Worm (Caenorhabditis elegans) whole organism, early embryonic: ENCODE data around the gene fipr-21.

Experiments used
- ama-1 ChIP-seq: fragments of 150-350 bp; optimal IDR thresholded peaks from 2 replicates; lab custom pipeline; 2014
- ceh-13 ChIP-seq: fragments of 200-800 bp; sonication (Bioruptor generic); optimal IDR thresholded peaks from 2 replicates; lab custom pipeline; 2018; ENCODE audit warnings: mild to moderate bottlenecking, missing genetic modification characterization, missing compliant biosample characterization
- ceh-36 ChIP-seq: sonication (generic microtip); optimal IDR thresholded peaks from 2 replicates; lab custom pipeline; 2016; ENCODE audit warnings: missing genetic modification characterization, inconsistent platforms, missing compliant biosample characterization
- ets-7 ChIP-seq: sonication (generic microtip); optimal IDR thresholded peaks from 2 replicates; lab custom pipeline; 2016; ENCODE audit warnings: missing genotype, missing genetic modification characterization, missing compliant biosample characterization
- flt-1 ChIP-seq: fragments of 200-800 bp; sonication (Bioruptor generic); IDR thresholded peaks from 2 replicates; pipeline ENCODE4 v1.3.6; 2022; ENCODE audit warnings: missing genetic modification characterization, missing compliant biosample characterization
- hmg-4 ChIP-seq: fragments of 200-800 bp; sonication (Bioruptor generic); optimal IDR thresholded peaks from 2 replicates; lab custom pipeline; 2018; ENCODE audit warnings: mild to moderate bottlenecking, missing genetic modification characterization, missing compliant biosample characterization
- hnd-1 ChIP-seq: sonication (generic microtip); optimal IDR thresholded peaks from 2 replicates; lab custom pipeline; 2016; ENCODE audit warnings: missing genetic modification characterization, missing compliant biosample characterization
- pes-1 ChIP-seq: fragments of 200-800 bp; sonication (Bioruptor generic); IDR thresholded peaks from 2 replicates; pipeline ENCODE4 v1.3.6; 2022; ENCODE audit warnings: missing genetic modification reagents, missing genetic modification characterization, missing compliant biosample characterization
- tra-4 ChIP-seq: sonication (generic microtip); optimal IDR thresholded peaks from 2 replicates; lab custom pipeline; 2017; ENCODE audit warnings: missing genetic modification characterization, missing compliant biosample characterization

ce11 chrX:10319653-10320052 is 15.3 kb downstream of the fipr-21 start:
- TF ChIP-seq ceh-13 (GFP tag; lab: Kevin White, UChicago) (no peak), tra-4 (tag; lab: Kevin White, UChicago) (no peak), ama-1 (lab: Kevin White, UChicago) (no peak), ceh-36 (tag; lab: Kevin White, UChicago) (no peak), pes-1 (no peak), hmg-4 (GFP tag; lab: Kevin White, UChicago) (no peak), flt-1 (GFP tag; lab: Robert Waterston, UW) (no peak), ets-7 (tag; lab: Kevin White, UChicago) (no peak), hnd-1 (tag; lab: Kevin White, UChicago) (no peak)
